Fruit fly (Drosophila melanogaster) whole organism: Measurements from ENCODE around the gene Tps1.

ENCODE experiments used
- CG8478 ChIP-seq: fragments of >200 bp; optimal IDR thresholded peaks from 2 replicates; lab custom pipeline; 2018; ENCODE audit warnings: inconsistent platforms
- Dll ChIP-seq: fragments of >200 bp; optimal IDR thresholded peaks from 2 replicates; lab custom pipeline; 2017
- EcR ChIP-seq, 2 experiments: fragments of >200 bp; optimal IDR thresholded peaks; 2 replicates each; lab custom pipeline; 2017; ENCODE audit warnings: missing biosample characterization in 2 of 2, missing genetic modification characterization in 2 of 2, missing genetic modification reagents in 2 of 2
- pan ChIP-seq: fragments of >200 bp; optimal IDR thresholded peaks from 2 replicates; lab custom pipeline; 2017
- psq ChIP-seq: fragments of >200 bp; optimal IDR thresholded peaks from 2 replicates; lab custom pipeline; 2017

DNA sequence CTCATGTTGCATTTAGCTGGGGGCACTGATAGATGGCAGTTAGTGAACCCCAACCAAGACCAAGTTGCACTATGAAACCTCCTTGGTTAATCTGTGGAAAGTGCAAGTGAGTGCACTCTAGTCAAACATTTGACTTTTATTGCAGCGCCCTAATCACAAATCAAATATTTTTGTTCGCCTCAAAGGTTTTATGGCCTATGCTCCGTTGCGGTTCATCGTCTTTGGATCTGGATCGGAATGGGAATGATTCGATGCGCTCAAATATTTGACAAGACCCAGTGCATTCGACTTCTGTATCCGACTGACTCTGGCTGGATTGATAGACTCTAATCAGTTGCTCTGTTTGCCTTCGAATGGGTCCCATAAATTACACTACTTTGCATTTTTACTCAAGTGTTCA lies 23.2 kb upstream of the Tps1 start:
- TF ChIP-seq Dll (lab: Kevin White, UChicago), result no peak
- TF ChIP-seq pan (lab: Kevin White, UChicago), result no peak
- no peak for TF ChIP-seq EcR (GFP tag; optimal IDR thresholded peaks at IDR 0.05; lab: Kevin White, UChicago)
- TF ChIP-seq CG8478, result no peak
- no peak for TF ChIP-seq psq (lab: Kevin White, UChicago)
